Worm (Caenorhabditis elegans) whole organism, dauer: ENCODE measurements around the gene Y46G5A.36.

Experiments used
- unc-62 ChIP-seq: sonication (generic microtip); optimal IDR thresholded peaks from 2 replicates; lab custom pipeline; 2017; ENCODE audit warnings: missing biosample characterization, missing genetic modification reagents, missing genetic modification characterization

Y46G5A.36 gene

ce11 chrII:12823437-12823836 lies at the start of gene Y46G5A.36:
Gene Y46G5A.36, plus strand, starts transcription at chrII:12823679.
- no peak for TF ChIP-seq unc-62 (GFP tag; lab: Kevin White, UChicago)

DNA sequence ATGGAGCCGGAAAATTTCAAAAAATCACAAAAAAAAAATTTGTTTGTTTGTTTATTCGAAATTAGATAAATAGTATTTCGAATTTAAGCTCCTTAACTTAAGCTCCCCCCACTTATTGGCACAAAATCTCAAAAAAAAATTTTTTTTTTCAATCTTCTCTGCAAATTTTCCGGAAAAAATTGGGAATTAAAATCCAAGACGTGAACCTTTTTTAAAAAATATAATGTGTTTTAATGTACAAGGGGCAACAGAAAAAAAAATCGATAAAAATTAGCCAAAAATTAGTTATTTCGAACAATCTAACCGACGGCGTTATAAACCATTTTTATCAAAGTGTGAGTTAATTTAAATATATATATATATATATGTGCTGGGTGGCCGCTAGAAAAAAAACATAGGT lies 49.1 kb upstream of the Y46G5A.36 start, which contains the start of gene Y46G5A.14:
Y46G5A.14 (plus strand) TSS at position 301 of the 400 bp plus-strand sequence.
- no peak for TF ChIP-seq unc-62 (GFP tag; lab: Kevin White, UChicago)

DNA sequence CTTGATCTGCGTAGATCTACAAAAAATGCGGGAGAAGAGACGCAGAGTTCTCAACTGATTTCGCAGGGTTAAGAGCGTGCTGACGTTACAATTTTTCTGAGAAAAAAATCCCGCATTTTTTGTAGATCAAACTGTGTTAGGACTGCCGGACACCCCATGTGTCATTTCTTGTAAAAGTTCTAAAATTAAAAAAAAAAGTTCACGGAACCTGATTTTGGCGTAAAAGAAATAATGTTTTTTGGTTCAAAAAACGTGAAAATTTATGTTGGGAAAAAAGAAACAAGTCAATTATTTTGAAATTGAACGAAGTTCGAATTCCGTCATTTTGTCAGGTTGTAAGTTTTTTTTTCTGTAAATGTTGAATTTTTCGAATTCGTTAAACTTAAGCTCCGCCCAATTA lies 47.1 kb upstream of the Y46G5A.36 start, which contains the start of gene Y46G5A.34:
Y46G5A.34 (plus strand) TSS at position 301 of the 400 bp plus-strand sequence.
- TF ChIP-seq unc-62 (GFP tag; lab: Kevin White, UChicago) = no peak

ce11 chrII:12785391-12785790 lies 38.1 kb upstream of the Y46G5A.36 start, which contains the start of gene Y46G5A.15:
Gene Y46G5A.15, minus strand, starts transcription at chrII:12785416.
- no peak for TF ChIP-seq unc-62 (GFP tag; lab: Kevin White, UChicago)

ce11 chrII:12787831-12788248 lies 35.6 kb upstream of the Y46G5A.36 start, which contains the start of gene alkb-7:
Gene alkb-7, minus strand, starts transcription at chrII:12788153.
- TF ChIP-seq unc-62 (GFP tag; lab: Kevin White, UChicago) = no peak

DNA sequence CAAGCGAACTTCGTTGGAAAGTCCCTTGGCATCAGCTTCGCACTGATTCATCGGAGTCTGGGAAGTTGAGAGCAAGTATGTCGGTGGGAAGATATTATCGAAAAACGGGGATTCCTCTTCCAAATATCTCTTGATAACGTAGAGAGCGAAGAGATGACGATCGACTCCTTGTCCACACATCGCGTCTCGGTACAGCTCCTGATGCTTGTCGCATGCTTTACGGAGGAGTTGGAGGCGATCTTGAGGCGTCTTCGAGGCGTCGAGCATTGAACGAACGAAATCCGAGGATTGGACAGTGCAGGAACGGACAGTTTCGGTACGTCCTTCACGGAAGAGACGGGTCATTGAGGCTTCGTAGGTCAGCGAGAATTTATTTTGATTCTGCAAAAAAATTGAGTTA lies 34.0 kb upstream of the Y46G5A.36 start:
- TF ChIP-seq unc-62 (GFP tag; lab: Kevin White, UChicago) = no peak

- TF ChIP-seq unc-62 (GFP tag; lab: Kevin White, UChicago) = no peak
Observed at ce11 chrII:12790392-12790791, 33.1 kb upstream of the Y46G5A.36 start.

- TF ChIP-seq unc-62 (GFP tag; lab: Kevin White, UChicago) = no peak
Observed at ce11 chrII:12795188-12795587, 28.3 kb upstream of the Y46G5A.36 start.

DNA sequence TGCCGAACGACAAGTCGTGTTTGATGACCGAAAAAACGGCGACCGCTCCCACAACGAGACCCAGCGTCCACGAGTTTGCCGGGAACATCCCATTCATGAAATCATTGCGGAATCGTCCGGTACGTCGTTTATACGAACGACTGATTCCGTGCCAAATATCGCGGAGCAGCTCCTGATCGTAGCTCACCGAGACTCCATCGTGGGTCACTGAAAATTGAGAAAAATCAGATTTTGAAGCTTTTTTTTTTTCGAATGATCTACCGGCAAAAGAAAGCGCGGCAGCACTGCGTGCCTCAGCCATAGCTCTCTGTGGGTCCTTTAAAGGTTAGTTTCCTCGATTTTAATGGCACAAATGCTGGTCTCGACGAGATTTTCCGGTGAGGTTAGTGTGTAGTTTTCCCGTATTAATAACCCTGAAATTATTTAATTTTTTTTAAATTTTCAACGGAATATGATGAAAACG lies 27.4 kb upstream of the Y46G5A.36 start, which contains the start of gene cpt-1:
cpt-1 (minus strand) TSS at position 413 of the 463 bp plus-strand sequence.
- TF ChIP-seq unc-62 (GFP tag; lab: Kevin White, UChicago) = no peak

DNA sequence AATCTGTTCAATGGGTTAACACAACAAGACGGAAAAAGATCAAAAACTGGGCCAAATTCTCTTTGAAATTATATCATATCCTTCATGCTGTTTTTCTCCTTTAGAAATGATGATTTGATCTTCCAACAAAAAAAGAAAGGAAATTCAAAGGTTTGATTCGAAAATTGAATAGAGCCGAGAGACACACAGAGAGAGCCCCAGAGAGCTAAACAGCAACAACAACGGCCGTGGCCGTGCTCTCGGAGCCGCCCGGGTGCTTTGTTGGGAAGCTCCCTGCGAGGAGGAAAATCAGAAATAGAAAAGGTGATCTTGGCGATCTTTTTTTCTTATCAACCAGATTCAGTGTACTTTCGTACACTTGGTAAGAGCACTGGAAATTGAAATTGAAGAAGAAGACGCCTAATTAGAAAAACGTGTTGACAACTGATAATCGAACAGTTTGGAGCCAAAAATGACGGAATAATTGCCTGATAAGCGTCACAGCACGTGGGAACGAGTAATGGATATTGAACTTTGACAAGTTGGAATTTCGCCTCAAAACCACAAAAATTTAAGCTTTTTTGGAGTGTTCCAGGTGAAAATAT lies 26.2 kb upstream of the Y46G5A.36 start:
- TF ChIP-seq unc-62 (GFP tag; lab: Kevin White, UChicago) = no peak

ce11 chrII:12798814-12799213 lies 24.7 kb upstream of the Y46G5A.36 start:
- no peak for TF ChIP-seq unc-62 (GFP tag; lab: Kevin White, UChicago)

DNA sequence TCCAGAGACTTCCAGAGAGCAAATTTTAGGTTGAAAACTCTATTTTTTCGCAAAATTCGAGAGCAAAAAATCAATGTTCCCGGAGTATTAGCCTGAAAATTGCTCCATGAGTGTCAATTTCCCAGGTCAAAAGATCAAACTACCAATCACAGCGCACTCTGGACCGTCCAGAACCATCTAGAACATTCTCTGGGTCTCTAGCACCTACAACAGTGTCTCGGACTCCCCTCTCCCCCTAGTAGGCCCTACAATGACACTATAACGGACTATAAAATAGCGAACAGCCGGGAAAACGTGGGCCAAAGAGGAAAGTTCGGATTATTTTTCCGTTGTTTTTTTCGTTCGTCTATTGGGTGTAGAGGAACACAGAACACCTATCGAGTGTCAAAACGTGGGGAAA lies 24.1 kb upstream of the Y46G5A.36 start:
- no peak for TF ChIP-seq unc-62 (GFP tag; lab: Kevin White, UChicago)

DNA sequence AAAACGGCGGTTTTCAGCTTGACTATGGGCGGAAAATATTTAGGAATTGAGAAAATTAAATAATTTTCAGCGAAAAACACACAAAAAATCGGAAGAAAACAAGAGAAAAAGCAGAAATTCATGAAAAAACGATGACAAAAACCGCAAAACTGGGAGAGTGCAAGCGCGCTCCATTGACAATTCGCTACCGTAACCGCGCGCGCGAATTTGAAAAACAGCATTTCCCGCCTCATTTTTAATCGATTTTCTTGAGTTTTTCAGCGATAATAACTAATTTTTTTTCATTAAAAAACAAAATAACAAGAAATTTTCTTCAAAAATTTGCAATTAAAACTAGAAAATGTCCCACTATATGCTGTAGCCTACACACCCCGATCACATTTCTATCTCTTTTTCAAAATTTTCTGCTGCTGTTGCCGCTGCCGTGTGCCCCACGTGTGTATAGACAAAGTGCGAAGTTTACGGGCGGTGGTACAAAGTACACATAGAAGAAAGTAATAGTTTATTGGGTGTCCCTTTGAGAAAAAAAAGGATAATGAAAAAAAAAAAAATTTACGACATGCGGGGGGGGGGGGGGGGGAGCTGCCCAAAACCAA lies 23.5 kb upstream of the Y46G5A.36 start:
- TF ChIP-seq unc-62 (GFP tag; lab: Kevin White, UChicago) = no peak

DNA sequence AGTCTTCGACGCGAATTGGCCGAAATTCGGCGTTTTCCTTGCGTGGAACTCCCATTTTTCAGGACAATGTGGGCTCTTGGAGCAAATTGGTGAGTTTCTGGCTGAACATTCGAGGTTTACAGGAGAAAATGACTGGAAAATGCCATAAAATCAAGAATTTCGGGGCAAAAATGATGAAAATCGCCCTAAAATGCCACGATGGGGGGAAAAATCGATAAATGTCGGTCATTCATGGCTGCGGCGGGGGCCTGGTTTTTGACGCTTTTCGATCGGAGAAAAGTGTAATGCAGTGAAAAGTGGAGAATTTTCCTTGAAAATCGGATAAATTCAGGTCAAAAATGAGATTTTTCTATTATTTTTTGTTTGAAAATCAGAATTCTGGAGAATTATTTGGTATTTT lies 18.3 kb upstream of the Y46G5A.36 start, which contains the start of the genes Y46G5A.18 and Y46G5A.47:
Y46G5A.18 (minus strand) TSS at position 101 of the 400 bp plus-strand sequence.
Y46G5A.47 (minus strand) TSS at position 146 of the 400 bp plus-strand sequence.
- no peak for TF ChIP-seq unc-62 (GFP tag; lab: Kevin White, UChicago)

DNA sequence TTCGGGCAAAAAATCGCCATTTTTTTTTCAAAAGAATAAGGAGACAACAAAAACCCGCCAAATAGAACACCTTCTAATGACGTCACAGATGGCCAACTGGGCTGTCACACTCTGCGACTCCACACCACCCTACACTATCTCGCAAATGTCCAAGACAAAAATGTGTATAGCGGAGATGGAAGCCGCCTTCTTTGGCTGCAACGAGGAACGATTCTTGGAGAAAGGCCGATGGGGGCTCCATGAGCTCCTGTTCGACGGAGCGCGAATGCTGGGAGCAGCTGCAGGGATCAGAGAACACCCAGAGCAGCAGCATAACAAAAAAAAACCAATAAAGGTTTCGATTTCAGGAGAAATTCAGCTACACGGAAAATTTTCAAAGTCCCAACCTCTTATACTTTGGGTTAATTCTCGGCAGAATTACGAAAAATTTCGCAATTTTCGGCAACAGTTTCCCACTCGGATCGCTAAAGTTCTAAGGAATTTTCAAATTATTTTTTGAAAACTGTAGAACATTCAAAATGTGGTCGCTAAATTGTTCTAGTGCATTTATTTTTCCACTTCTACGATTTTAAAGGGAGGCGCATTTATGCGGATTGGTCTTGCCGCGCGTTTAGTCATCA lies 17.6 kb upstream of the Y46G5A.36 start:
- no peak for TF ChIP-seq unc-62 (GFP tag; lab: Kevin White, UChicago)

DNA sequence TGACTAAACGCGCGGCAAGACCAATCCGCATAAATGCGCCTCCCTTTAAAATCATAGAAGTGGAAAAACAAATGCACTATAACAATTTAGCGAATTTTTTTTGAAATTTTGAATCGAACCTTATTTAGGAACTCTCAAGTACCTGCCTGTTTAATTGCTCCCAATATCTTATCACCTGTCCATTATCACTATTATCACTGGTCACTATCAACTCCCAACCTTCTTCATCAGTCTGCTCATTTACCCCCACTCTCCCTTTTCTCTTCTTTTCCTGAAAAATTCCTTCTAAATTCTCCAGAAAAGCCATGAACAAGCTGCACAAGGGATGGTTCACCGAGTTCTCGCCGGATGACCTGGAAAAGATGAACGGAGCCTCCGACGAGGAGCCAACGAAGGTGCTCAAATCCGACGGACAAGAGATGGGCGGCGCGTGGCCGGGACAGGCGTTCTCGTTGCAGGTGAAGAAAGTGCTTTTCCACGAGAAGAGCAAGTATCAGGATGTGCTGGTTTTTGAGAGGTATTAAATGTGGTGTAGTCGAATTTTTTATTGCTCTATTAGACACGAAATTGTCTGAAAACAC lies 16.8 kb upstream of the Y46G5A.36 start, which contains the start of gene spds-1:
spds-1 (plus strand) TSS at position 298 of the 581 bp plus-strand sequence.
- no peak for TF ChIP-seq unc-62 (GFP tag; lab: Kevin White, UChicago)
